Fruit fly (Drosophila melanogaster) whole organism, pupa: ENCODE results near the gene laf.

Experiments used
- CG10348 ChIP-seq: fragments of 200-800 bp; sonication (Bioruptor generic); IDR thresholded peaks from 2 replicates; pipeline ENCODE4 v1.3.6; 2022; ENCODE audit warnings: missing biosample characterization, missing genetic modification characterization
- CG12605 ChIP-seq: fragments of 200-800 bp; sonication (Bioruptor generic); IDR thresholded peaks from 2 replicates; pipeline ENCODE4 v1.3.6; 2022; ENCODE audit warnings: missing biosample characterization, missing genetic modification characterization
- CG13204 ChIP-seq: fragments of 200-800 bp; sonication (Bioruptor generic); optimal IDR thresholded peaks from 2 replicates; lab custom pipeline; 2018; ENCODE audit warnings: missing biosample characterization, mild to moderate bottlenecking, missing genetic modification characterization, moderate library complexity
- CG17806 ChIP-seq: fragments of 200-800 bp; sonication (Bioruptor generic); optimal IDR thresholded peaks from 2 replicates; lab custom pipeline; 2018; ENCODE audit warnings: missing biosample characterization, mild to moderate bottlenecking, missing genetic modification characterization, moderate library complexity
- CG32121 ChIP-seq: fragments of 200-800 bp; sonication (Bioruptor generic); IDR thresholded peaks from 2 replicates; pipeline ENCODE4 v1.3.6; 2022; ENCODE audit warnings: missing biosample characterization, missing genetic modification characterization
- CG4496 ChIP-seq: fragments of 200-800 bp; sonication (Bioruptor generic); IDR thresholded peaks from 3 replicates; pipeline ENCODE4 v1.3.6; 2022; ENCODE audit warnings: missing biosample characterization, missing genetic modification characterization
- CG9948 ChIP-seq: fragments of 200-800 bp; sonication (Bioruptor generic); optimal IDR thresholded peaks from 2 replicates; lab custom pipeline; 2018; ENCODE audit warnings: missing biosample characterization, mild to moderate bottlenecking, missing genetic modification characterization, moderate library complexity
- EcR ChIP-seq: fragments of 200-800 bp; sonication (Bioruptor generic); optimal IDR thresholded peaks from 3 replicates; lab custom pipeline; 2019; ENCODE audit warnings: missing biosample characterization, missing genetic modification characterization, mild to moderate bottlenecking, moderate library complexity, missing genetic modification reagents
- Ets98B ChIP-seq: fragments of 200-800 bp; sonication (Bioruptor generic); IDR thresholded peaks from 2 replicates; pipeline ENCODE4 v1.3.6; 2022; ENCODE audit warnings: missing biosample characterization, missing genetic modification characterization
- Snoo ChIP-seq: fragments of 200-800 bp; sonication (Bioruptor generic); optimal IDR thresholded peaks from 3 replicates; lab custom pipeline; 2017; ENCODE audit warnings: missing biosample characterization, mild to moderate bottlenecking, missing genetic modification characterization, inconsistent platforms
- fd96Ca ChIP-seq: fragments of 200-800 bp; sonication (Bioruptor generic); IDR thresholded peaks from 3 replicates; pipeline ENCODE4 v1.3.6; 2022; ENCODE audit warnings: missing biosample characterization, missing genetic modification characterization
- gl ChIP-seq: fragments of 200-800 bp; sonication (Bioruptor generic); optimal IDR thresholded peaks from 2 replicates; lab custom pipeline; 2018; ENCODE audit warnings: missing biosample characterization, mild to moderate bottlenecking, missing genetic modification characterization
- rn ChIP-seq: fragments of 200-800 bp; sonication (Bioruptor generic); IDR thresholded peaks from 2 replicates; pipeline ENCODE4 v1.3.6; 2022; ENCODE audit warnings: missing biosample characterization, missing genetic modification characterization

The laf gene

dm6 chr3R:4830413-4830812 lies 47.9 kb downstream of the laf start, which contains the start of gene CG14658:
CG14658 (minus strand) TSS chr3R:4830513.
- TF ChIP-seq CG17806 (tag; lab: Kevin White, UChicago) (no peak), rn (no peak), Ets98B (GFP tag; lab: Robert Waterston, UW) (no peak), gl (no peak), EcR (no peak), CG32121 (GFP tag; lab: Robert Waterston, UW) (no peak), CG12605 (GFP tag; lab: Robert Waterston, UW) (no peak), CG4496 (GFP tag; lab: Robert Waterston, UW) (no peak), fd96Ca (no peak), CG9948 (tag; lab: Kevin White, UChicago) (no peak), Snoo (tag; lab: Kevin White, UChicago) (no peak), CG13204 (GFP tag; lab: Kevin White, UChicago) (no peak), CG10348 (no peak)
